Worm (Caenorhabditis elegans): Measurements from ENCODE around the gene grk-1.

- no peak for TF ChIP-seq dao-5 (tag; optimal IDR thresholded peaks at IDR 0.05)
- no peak for TF ChIP-seq W03F9.2 (tag; optimal IDR thresholded peaks at IDR 0.05)
These were observed 1.6 kb upstream of the grk-1 start, which contains the start of gene F19C6.2 for ce11 chrX:10000635-10001034.
